Worm (Caenorhabditis elegans) whole organism, early embryonic: ENCODE measurements around the gene fbxa-206.

Source experiments
- B0310.2 ChIP-seq: sonication (generic microtip); optimal IDR thresholded peaks from 2 replicates; lab custom pipeline; 2016; ENCODE audit warnings: mild to moderate bottlenecking, missing genetic modification characterization, missing compliant biosample characterization
- F13C5.2 ChIP-seq: sonication (generic microtip); optimal IDR thresholded peaks from 2 replicates; lab custom pipeline; 2017; ENCODE audit warnings: mild to moderate bottlenecking, missing genetic modification characterization, inconsistent platforms, missing compliant biosample characterization
- aly-1 ChIP-seq: sonication (generic microtip); optimal IDR thresholded peaks from 2 replicates; lab custom pipeline; 2016; ENCODE audit warnings: missing genetic modification characterization, missing compliant biosample characterization
- ama-1 ChIP-seq: fragments of 150-350 bp; optimal IDR thresholded peaks from 2 replicates; lab custom pipeline; 2014
- ceh-13 ChIP-seq: fragments of 200-800 bp; sonication (Bioruptor generic); optimal IDR thresholded peaks from 2 replicates; lab custom pipeline; 2018; ENCODE audit warnings: mild to moderate bottlenecking, missing genetic modification characterization, missing compliant biosample characterization
- ceh-36 ChIP-seq: sonication (generic microtip); optimal IDR thresholded peaks from 2 replicates; lab custom pipeline; 2016; ENCODE audit warnings: missing genetic modification characterization, inconsistent platforms, missing compliant biosample characterization
- ets-7 ChIP-seq: sonication (generic microtip); optimal IDR thresholded peaks from 2 replicates; lab custom pipeline; 2016; ENCODE audit warnings: missing genotype, missing genetic modification characterization, missing compliant biosample characterization
- tra-4 ChIP-seq: sonication (generic microtip); optimal IDR thresholded peaks from 2 replicates; lab custom pipeline; 2017; ENCODE audit warnings: missing genetic modification characterization, missing compliant biosample characterization

DNA sequence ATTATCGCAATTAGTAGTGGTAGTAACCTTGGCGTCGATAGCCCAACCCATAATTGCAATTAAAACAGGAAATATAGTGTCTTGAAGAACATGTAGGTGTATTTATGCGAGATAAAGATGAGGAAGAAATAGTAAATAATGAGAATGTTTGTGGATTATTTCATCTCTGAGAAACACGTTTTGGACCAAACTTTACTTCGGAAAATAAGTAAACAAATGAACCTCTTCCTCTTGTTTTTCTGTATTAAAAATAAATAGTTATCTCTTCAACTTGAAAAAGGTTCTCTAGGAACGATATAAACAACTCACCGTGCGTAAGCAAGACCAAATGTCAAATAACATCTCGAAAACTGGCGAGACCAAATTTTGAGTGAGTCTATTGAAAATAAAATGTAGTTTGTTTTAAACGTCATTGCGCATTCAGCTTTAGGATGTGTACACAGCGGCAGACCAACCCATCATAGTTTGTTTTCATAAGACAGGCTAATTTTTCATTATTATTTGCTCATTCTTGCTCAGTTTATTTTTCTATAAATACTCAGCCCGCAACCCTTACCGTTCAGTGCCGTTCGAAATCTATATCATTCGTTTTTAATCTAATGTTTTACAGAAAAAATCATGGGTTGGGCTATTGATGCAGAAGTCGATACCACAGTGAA, 35.9 kb downstream of the fbxa-206 start, which contains the start of the genes F09C6.11 and F09C6.12:
- TF ChIP-seq ama-1 (lab: Kevin White, UChicago), result no peak
- no peak for TF ChIP-seq aly-1
- no peak for TF ChIP-seq tra-4 (tag; lab: Kevin White, UChicago)
- TF ChIP-seq ceh-13 (GFP tag; lab: Kevin White, UChicago), result no peak
- no peak for TF ChIP-seq F13C5.2 (tag; lab: Kevin White, UChicago)
- TF ChIP-seq ets-7, result no peak
- no peak for TF ChIP-seq ceh-36
- TF ChIP-seq B0310.2 (tag; lab: Kevin White, UChicago), result no peak
